Fruit fly (Drosophila melanogaster) whole organism, embryonic: ENCODE measurements around the gene CG43675.
A peak's percentile ranks its signal among the peaks of the same experiment; 100 is the strongest.

Experiments
- ATbp ChIP-seq: fragments of 200-800 bp; sonication (Bioruptor generic); optimal IDR thresholded peaks from 2 replicates; lab custom pipeline; 2017; ENCODE audit warnings: missing biosample characterization, mild to moderate bottlenecking, missing genetic modification characterization, missing genetic modification reagents
- Ada2b ChIP-seq: fragments of 200-800 bp; sonication (Bioruptor generic); IDR thresholded peaks from 2 replicates; pipeline ENCODE4 v1.3.6; 2022; ENCODE audit warnings: missing biosample characterization, missing genetic modification characterization
- Aef1 ChIP-seq: fragments of 200-800 bp; sonication (Bioruptor generic); IDR thresholded peaks from 3 replicates; pipeline ENCODE4 v1.3.6; 2022; ENCODE audit warnings: missing biosample characterization, missing genetic modification characterization
- CG11723 ChIP-seq: fragments of 200-800 bp; sonication (Bioruptor generic); optimal IDR thresholded peaks from 2 replicates; lab custom pipeline; 2017; ENCODE audit warnings: missing biosample characterization, mild to moderate bottlenecking, missing genetic modification characterization
- CG12071 ChIP-seq: fragments of 200-800 bp; sonication (Bioruptor generic); optimal IDR thresholded peaks from 3 replicates; lab custom pipeline; 2018; ENCODE audit warnings: missing biosample characterization, mild to moderate bottlenecking, missing genetic modification characterization
- CG1603 ChIP-seq: fragments of 200-800 bp; sonication (Bioruptor generic); optimal IDR thresholded peaks from 2 replicates; lab custom pipeline; 2019; ENCODE audit warnings: missing biosample characterization, mild to moderate bottlenecking, missing genetic modification characterization, moderate library complexity
- CG2875 ChIP-seq: fragments of 200-800 bp; sonication (Bioruptor generic); optimal IDR thresholded peaks from 2 replicates; lab custom pipeline; 2017; ENCODE audit warnings: missing biosample characterization, mild to moderate bottlenecking, missing genetic modification characterization, missing genetic modification reagents
- CG30020 ChIP-seq: fragments of 200-800 bp; optimal IDR thresholded peaks from 2 replicates; lab custom pipeline; 2019; ENCODE audit warnings: missing biosample characterization, mild to moderate bottlenecking, missing genetic modification characterization, moderate library complexity
- CG32772 ChIP-seq: fragments of 200-800 bp; sonication (Bioruptor generic); IDR thresholded peaks from 2 replicates; pipeline ENCODE4 v1.3.6; 2022; ENCODE audit warnings: missing biosample characterization, missing genetic modification characterization
- CG33213 ChIP-seq: fragments of 200-800 bp; sonication (Bioruptor generic); optimal IDR thresholded peaks from 3 replicates; lab custom pipeline; 2016; ENCODE audit warnings: missing biosample characterization, missing genetic modification characterization
- CG33557 ChIP-seq: fragments of 200-800 bp; sonication (Bioruptor generic); optimal IDR thresholded peaks from 2 replicates; lab custom pipeline; 2019; ENCODE audit warnings: missing biosample characterization, mild to moderate bottlenecking, missing genetic modification characterization, moderate library complexity
- CG3407 ChIP-seq: fragments of 200-800 bp; sonication (Bioruptor generic); optimal IDR thresholded peaks from 2 replicates; lab custom pipeline; 2018; ENCODE audit warnings: missing biosample characterization, mild to moderate bottlenecking, missing genetic modification characterization
- CG3726 ChIP-seq: fragments of 200-800 bp; sonication (Bioruptor generic); IDR thresholded peaks from 3 replicates; pipeline ENCODE4, ENCODE4 v1.3.6; 2022; ENCODE audit warnings: missing biosample characterization, missing genetic modification characterization
- CG3838 ChIP-seq: fragments of 200-800 bp; sonication (Bioruptor generic); optimal IDR thresholded peaks from 3 replicates; lab custom pipeline; 2016; ENCODE audit warnings: missing biosample characterization, missing genetic modification characterization
- CG4617 ChIP-seq: fragments of 200-800 bp; sonication (Bioruptor generic); optimal IDR thresholded peaks from 3 replicates; lab custom pipeline; 2016; ENCODE audit warnings: missing biosample characterization, missing genetic modification characterization, borderline replicate concordance
- CG5180 ChIP-seq: fragments of 200-800 bp; sonication (Bioruptor generic); optimal IDR thresholded peaks from 3 replicates; lab custom pipeline; 2017; ENCODE audit warnings: missing biosample characterization, missing genetic modification characterization, mild to moderate bottlenecking, moderate library complexity, missing genetic modification reagents
- CG6854 ChIP-seq: fragments of 200-800 bp; sonication (Bioruptor generic); optimal IDR thresholded peaks from 3 replicates; lab custom pipeline; 2017; ENCODE audit warnings: missing biosample characterization, mild to moderate bottlenecking, missing genetic modification characterization
- CG7372 ChIP-seq: fragments of 200-800 bp; sonication (Bioruptor generic); IDR thresholded peaks from 2 replicates; pipeline ENCODE4 v1.3.6; 2022; ENCODE audit warnings: missing biosample characterization, missing genetic modification characterization
- CG7987 ChIP-seq: fragments of 200-800 bp; sonication (Bioruptor generic); optimal IDR thresholded peaks from 2 replicates; lab custom pipeline; 2018; ENCODE audit warnings: missing biosample characterization, mild to moderate bottlenecking, missing genetic modification characterization, moderate library complexity
- CG8281 ChIP-seq: fragments of 200-800 bp; sonication (Bioruptor generic); optimal IDR thresholded peaks from 2 replicates; lab custom pipeline; 2018; ENCODE audit warnings: missing biosample characterization, mild to moderate bottlenecking, missing genetic modification characterization, moderate library complexity
- CG9876 ChIP-seq: fragments of 200-800 bp; sonication (Bioruptor generic); optimal IDR thresholded peaks from 2 replicates; lab custom pipeline; 2016; ENCODE audit warnings: missing biosample characterization, missing genetic modification characterization
- Dek ChIP-seq: fragments of 200-800 bp; sonication (Bioruptor generic); optimal IDR thresholded peaks from 3 replicates; lab custom pipeline; 2019; ENCODE audit warnings: missing biosample characterization, mild to moderate bottlenecking, missing genetic modification characterization, moderate library complexity
- Myb ChIP-seq: fragments of 200-800 bp; sonication (Bioruptor generic); optimal IDR thresholded peaks from 2 replicates; lab custom pipeline; 2016; ENCODE audit warnings: missing biosample characterization, missing genetic modification characterization
- NfI ChIP-seq: fragments of 200-800 bp; sonication (Bioruptor generic); optimal IDR thresholded peaks from 3 replicates; lab custom pipeline; 2018; ENCODE audit warnings: missing biosample characterization, mild to moderate bottlenecking, missing genetic modification characterization, moderate library complexity
- PHDP ChIP-seq: fragments of 200-800 bp; sonication (Bioruptor generic); optimal IDR thresholded peaks from 3 replicates; lab custom pipeline; 2018; ENCODE audit warnings: missing biosample characterization, mild to moderate bottlenecking, missing genetic modification characterization, moderate library complexity
- Poxn ChIP-seq: fragments of 200-800 bp; sonication (Bioruptor generic); IDR thresholded peaks from 2 replicates; pipeline ENCODE4 v1.3.6; 2022; ENCODE audit warnings: missing biosample characterization, missing genetic modification characterization
- Sox100B ChIP-seq: fragments of 200-800 bp; sonication (Bioruptor generic); optimal IDR thresholded peaks from 3 replicates; lab custom pipeline; 2018; ENCODE audit warnings: missing biosample characterization, mild to moderate bottlenecking, missing genetic modification characterization
- Xrp1 ChIP-seq: fragments of 200-800 bp; sonication (Bioruptor generic); IDR thresholded peaks from 2 replicates; pipeline ENCODE4 v1.3.6; 2022; ENCODE audit warnings: missing biosample characterization, missing genetic modification characterization
- amos ChIP-seq: fragments of 200-800 bp; sonication (Bioruptor generic); IDR thresholded peaks from 2 replicates; pipeline ENCODE4 v1.3.6; 2022; ENCODE audit warnings: missing biosample characterization, missing genetic modification characterization; ENCODE audit not compliant: partially characterized antibody
- bcd ChIP-seq: fragments of 200-800 bp; sonication (Bioruptor generic); optimal IDR thresholded peaks from 2 replicates; lab custom pipeline; 2017; ENCODE audit warnings: missing biosample characterization, mild to moderate bottlenecking, missing genetic modification characterization
- br ChIP-seq: fragments of >200 bp; optimal IDR thresholded peaks from 2 replicates; lab custom pipeline; 2017
- exex ChIP-seq: fragments of 200-800 bp; sonication (Bioruptor generic); optimal IDR thresholded peaks from 4 replicates; lab custom pipeline; 2018; ENCODE audit warnings: missing biosample characterization, mild to moderate bottlenecking, missing genetic modification characterization, moderate library complexity
- eyg ChIP-seq: fragments of 200-800 bp; sonication (Bioruptor generic); optimal IDR thresholded peaks from 3 replicates; lab custom pipeline; 2016; ENCODE audit warnings: missing biosample characterization, missing genetic modification characterization
- fd102C ChIP-seq: fragments of 200-800 bp; sonication (Bioruptor generic); optimal IDR thresholded peaks from 2 replicates; lab custom pipeline; 2018; ENCODE audit warnings: missing biosample characterization, mild to moderate bottlenecking, missing genetic modification characterization, moderate library complexity
- gce ChIP-seq: fragments of 200-800 bp; sonication (Bioruptor generic); IDR thresholded peaks from 3 replicates; pipeline ENCODE4 v1.3.6; 2022; ENCODE audit warnings: missing biosample characterization, missing genetic modification characterization
- grau ChIP-seq: fragments of 200-800 bp; optimal IDR thresholded peaks from 3 replicates; lab custom pipeline; 2019; ENCODE audit warnings: missing biosample characterization, mild to moderate bottlenecking, missing genetic modification characterization, moderate library complexity
- grn ChIP-seq: fragments of 200-800 bp; sonication (Bioruptor generic); optimal IDR thresholded peaks from 3 replicates; lab custom pipeline; 2017; ENCODE audit warnings: missing biosample characterization, missing genetic modification characterization
- gt ChIP-seq: fragments of 200-800 bp; sonication (Bioruptor generic); IDR thresholded peaks from 2 replicates; pipeline ENCODE4 v1.3.6; 2022; ENCODE audit warnings: missing biosample characterization, missing genetic modification characterization
- hbn ChIP-seq: fragments of 200-800 bp; sonication (Bioruptor generic); IDR thresholded peaks from 2 replicates; pipeline ENCODE4 v1.3.6; 2022; ENCODE audit warnings: missing biosample characterization, missing genetic modification characterization; ENCODE audit not compliant: partially characterized antibody
- inv ChIP-seq: fragments of 200-800 bp; sonication (Bioruptor generic); IDR thresholded peaks from 2 replicates; pipeline ENCODE4 v1.3.6; 2022; ENCODE audit warnings: missing biosample characterization, missing genetic modification characterization; ENCODE audit not compliant: partially characterized antibody
- jigr1 ChIP-seq: fragments of 200-800 bp; sonication (Bioruptor generic); IDR thresholded peaks from 3 replicates; pipeline ENCODE4 v1.3.6; 2022; ENCODE audit warnings: missing biosample characterization, missing genetic modification characterization
- klu ChIP-seq: fragments of 200-800 bp; sonication (Bioruptor generic); IDR thresholded peaks from 2 replicates; pipeline ENCODE4 v1.3.6; 2022; ENCODE audit warnings: missing biosample characterization, missing genetic modification characterization
- lola ChIP-seq, 3 experiments: fragments of >200 bp in 2 of 3; fragments of 200-800 bp in 1 of 3; sonication (Bioruptor generic) in 1 of 3; optimal IDR thresholded peaks; 2 replicates each; lab custom pipeline; 2017 to 2019; ENCODE audit warnings: missing biosample characterization in 3 of 3, missing genetic modification characterization in 3 of 3, mild to moderate bottlenecking in 1 of 3, moderate library complexity in 1 of 3
- mld ChIP-seq: fragments of 200-800 bp; sonication (Bioruptor generic); IDR thresholded peaks from 3 replicates; pipeline ENCODE4 v1.3.6; 2022; ENCODE audit warnings: missing biosample characterization, missing genetic modification characterization; ENCODE audit not compliant: partially characterized antibody
- nau ChIP-seq: fragments of 200-800 bp; sonication (Bioruptor generic); optimal IDR thresholded peaks from 3 replicates; lab custom pipeline; 2017; ENCODE audit warnings: missing biosample characterization, mild to moderate bottlenecking, missing genetic modification characterization, missing genetic modification reagents
- pb ChIP-seq: fragments of 200-800 bp; sonication (Bioruptor generic); optimal IDR thresholded peaks from 3 replicates; lab custom pipeline; 2016; ENCODE audit warnings: missing biosample characterization, missing genetic modification characterization
- psq ChIP-seq: fragments of 200-800 bp; sonication (Bioruptor generic); optimal IDR thresholded peaks from 2 replicates; lab custom pipeline; 2017; ENCODE audit warnings: missing biosample characterization, missing genetic modification characterization
- tgo ChIP-seq: fragments of 200-800 bp; sonication (Bioruptor generic); IDR thresholded peaks from 3 replicates; pipeline ENCODE4 v1.3.6; 2022; ENCODE audit warnings: missing biosample characterization, missing genetic modification characterization
- twi ChIP-seq: fragments of 200-800 bp; optimal IDR thresholded peaks from 2 replicates; lab custom pipeline; 2019; ENCODE audit warnings: missing biosample characterization, mild to moderate bottlenecking, missing genetic modification characterization, moderate library complexity

Gene CG43675

dm6 chr3R:9340425-9341188, 14.7 kb upstream of the CG43675 start (continued):
- TF ChIP-seq PHDP (peak; percentile 90), CG3726 (GFP tag; lab: Robert Waterston, UW) (no peak; the same call in 2 of the 3 replicates), CG11723 (GFP tag; lab: Kevin White, UChicago) (peak; percentile 80), fd102C (GFP tag; lab: Kevin White, UChicago) (peak; percentile 29), CG7372 (GFP tag; lab: Robert Waterston, UW) (peak; percentile 66), ATbp (peak; percentile 84), CG12071 (GFP tag; lab: Kevin White, UChicago) (peak; percentile 64), CG2875 (peak; percentile 78), inv (no peak), psq (GFP tag; lab: Kevin White, UChicago) (peak; percentile 60), exex (peak; percentile 65), CG4617 (peak; percentile 31), eyg (GFP tag; lab: Kevin White, UChicago) (peak; percentile 23), CG33213 (GFP tag; lab: Kevin White, UChicago) (peak; percentile 31), NfI (GFP tag; lab: Kevin White, UChicago) (peak; percentile 90), nau (GFP tag; lab: Kevin White, UChicago) (peak; percentile 80), Myb (GFP tag; lab: Kevin White, UChicago) (peak; percentile 51), hbn (GFP tag; lab: Robert Waterston, UW) (no peak), klu (GFP tag; lab: Robert Waterston, UW) (peak; percentile 72), CG33557 (GFP tag; lab: Kevin White, UChicago) (peak; percentile 84), gt (GFP tag; lab: Robert Waterston, UW) (no peak), Sox100B (GFP tag; lab: Kevin White, UChicago) (peak; percentile 94), amos (no peak), CG3838 (GFP tag; lab: Kevin White, UChicago) (peak; percentile 48), CG8281 (tag; lab: Kevin White, UChicago) (peak; percentile 76), br (lab: Kevin White, UChicago) (no peak), gce (GFP tag; lab: Robert Waterston, UW) (no peak), CG1603 (tag; lab: Kevin White, UChicago) (peak; percentile 71), CG5180 (GFP tag; lab: Kevin White, UChicago) (peak; percentile 79), lola (GFP tag; optimal IDR thresholded peaks at IDR 0.05; lab: Kevin White, UChicago) (peak in 1 of 3 experiments; percentile 89), Poxn (GFP tag; lab: Robert Waterston, UW) (no peak), twi (tag; lab: Kevin White, UChicago) (peak; percentile 83), Xrp1 (GFP tag; lab: Robert Waterston, UW) (peak; percentile 83; the same call in 1 of the 2 replicates), bcd (GFP tag; lab: Kevin White, UChicago) (peak; percentile 92), CG7987 (GFP tag; lab: Kevin White, UChicago) (peak; percentile 83), CG30020 (peak; percentile 72), mld (GFP tag; lab: Robert Waterston, UW) (no peak), grau (tag; lab: Kevin White, UChicago) (peak; percentile 93), CG6854 (GFP tag; lab: Kevin White, UChicago) (peak; percentile 90), Ada2b (GFP tag; lab: Robert Waterston, UW) (peak; percentile 75), Aef1 (GFP tag; lab: Robert Waterston, UW) (peak; percentile 80), CG9876 (GFP tag; lab: Kevin White, UChicago) (peak; percentile 46), CG3407 (GFP tag; lab: Kevin White, UChicago) (peak; percentile 75), CG32772 (peak; percentile 79), jigr1 (GFP tag; lab: Robert Waterston, UW) (no peak; the same call in 2 of the 3 replicates), pb (GFP tag; lab: Kevin White, UChicago) (no peak), Dek (tag; lab: Kevin White, UChicago) (peak; percentile 92), grn (GFP tag; lab: Kevin White, UChicago) (no peak), tgo (peak; percentile 77)
